Fruit fly (Drosophila melanogaster): Measurements from ENCODE around the gene aurA.

DNA sequence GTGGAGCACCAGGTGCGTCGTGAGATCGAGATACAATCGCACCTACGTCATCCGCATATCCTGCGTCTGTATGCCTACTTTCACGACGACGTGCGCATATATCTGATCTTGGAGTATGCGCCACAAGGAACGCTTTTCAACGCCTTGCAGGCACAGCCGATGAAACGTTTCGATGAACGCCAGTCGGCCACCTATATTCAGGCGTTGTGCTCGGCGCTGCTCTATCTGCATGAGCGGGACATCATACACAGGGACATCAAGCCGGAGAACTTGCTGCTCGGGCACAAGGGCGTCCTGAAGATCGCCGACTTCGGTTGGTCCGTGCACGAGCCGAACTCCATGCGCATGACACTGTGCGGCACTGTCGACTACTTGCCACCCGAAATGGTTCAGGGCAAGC lies 1.1 kb downstream of the aurA start:
- TF ChIP-seq gem (tag; optimal IDR thresholded peaks at IDR 0.05) = no peak
- no peak for TF ChIP-seq CG18619 (GFP tag; optimal IDR thresholded peaks at IDR 0.05)
- TF ChIP-seq CG11504 (tag; optimal IDR thresholded peaks at IDR 0.05) = no peak
- no peak for TF ChIP-seq en (GFP tag; optimal IDR thresholded peaks at IDR 0.05)
- no peak for TF ChIP-seq Drgx (GFP tag; IDR thresholded peaks at IDR 0.05)
- no peak for TF ChIP-seq da (GFP tag; optimal IDR thresholded peaks at IDR 0.05)
- TF ChIP-seq Hr39 (optimal IDR thresholded peaks at IDR 0.05) = no peak
- TF ChIP-seq NC2β (GFP tag; optimal IDR thresholded peaks at IDR 0.05) = no peak
- no peak for TF ChIP-seq tll (GFP tag; optimal IDR thresholded peaks at IDR 0.05)
